Fruit fly (Drosophila melanogaster): Measurements from ENCODE around the gene CG6470.

DNA sequence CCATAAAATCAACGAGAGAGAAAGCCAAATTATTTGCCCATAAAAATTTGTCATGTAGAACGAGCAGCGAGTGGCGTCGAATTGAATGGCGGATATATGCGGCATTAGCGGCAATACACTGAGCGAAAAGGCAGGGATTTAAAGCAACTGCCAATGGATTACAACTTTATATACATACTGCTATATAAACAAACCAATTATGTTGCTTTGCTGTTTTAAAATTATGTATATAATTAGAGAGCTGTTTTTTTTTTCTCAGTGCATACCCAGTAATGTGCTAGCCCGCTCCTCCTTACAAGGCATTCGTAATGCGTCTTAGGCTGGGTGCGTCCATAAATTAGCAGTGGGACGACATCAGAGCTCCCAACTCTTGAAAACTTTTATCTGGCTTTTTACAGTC, 46.8 kb downstream of the CG6470 start:
- TF ChIP-seq EcR (GFP tag; optimal IDR thresholded peaks at IDR 0.05) (no peak), CG4496 (GFP tag; IDR thresholded peaks at IDR 0.05) (no peak), CG15710 (tag; optimal IDR thresholded peaks at IDR 0.05) (no peak), CG34367 (tag; optimal IDR thresholded peaks at IDR 0.05) (no peak), Ets98B (GFP tag; IDR thresholded peaks at IDR 0.05) (no peak), CG8301 (tag; optimal IDR thresholded peaks at IDR 0.05) (no peak), Pif1A (GFP tag; optimal IDR thresholded peaks at IDR 0.05) (no peak), CG17806 (tag; optimal IDR thresholded peaks at IDR 0.05) (no peak), CG13204 (GFP tag; optimal IDR thresholded peaks at IDR 0.05) (no peak), fd96Ca (GFP tag; IDR thresholded peaks at IDR 0.05) (no peak)
